Worm (Caenorhabditis elegans) whole organism, L3 larva: Measurements from ENCODE around the gene srt-47.

Experiments used
- R02D3.7 ChIP-seq: fragments of 150-350 bp; optimal IDR thresholded peaks from 2 replicates; lab custom pipeline; 2014; ENCODE audit warnings: missing biosample characterization, missing genetic modification characterization
- ZK546.5 ChIP-seq: sonication (generic microtip); optimal IDR thresholded peaks from 2 replicates; lab custom pipeline; 2017; ENCODE audit warnings: missing biosample characterization, missing genetic modification characterization
- aly-2 ChIP-seq: fragments of 150-350 bp; optimal IDR thresholded peaks from 2 replicates; lab custom pipeline; 2014; ENCODE audit warnings: missing biosample characterization, missing genetic modification characterization
- ceh-16 ChIP-seq: sonication (generic microtip); optimal IDR thresholded peaks from 2 replicates; lab custom pipeline; 2017; ENCODE audit warnings: missing biosample characterization, missing genetic modification characterization
- ceh-28 ChIP-seq: fragments of 150-350 bp; optimal IDR thresholded peaks from 2 replicates; lab custom pipeline; 2014; ENCODE audit warnings: missing biosample characterization, missing genetic modification reagents, missing genetic modification characterization
- daf-12 ChIP-seq: fragments of 150-350 bp; optimal IDR thresholded peaks from 2 replicates; lab custom pipeline; 2014; ENCODE audit warnings: missing biosample characterization, missing genetic modification reagents, missing genetic modification characterization
- egl-27 ChIP-seq: sonication (generic microtip); optimal IDR thresholded peaks from 4 replicates; lab custom pipeline; 2017; ENCODE audit warnings: missing biosample characterization, missing genetic modification reagents, missing genetic modification characterization
- egl-5 ChIP-seq: fragments of 150-350 bp; optimal IDR thresholded peaks from 2 replicates; lab custom pipeline; 2017; ENCODE audit warnings: missing biosample characterization, missing genetic modification reagents, missing genetic modification characterization, inconsistent platforms
- elt-1 ChIP-seq: fragments of 150-350 bp; optimal IDR thresholded peaks from 2 replicates; lab custom pipeline; 2014; ENCODE audit warnings: missing biosample characterization, missing genetic modification characterization
- elt-3 ChIP-seq, 3 experiments: fragments of 150-350 bp in 1 of 3; sonication (generic microtip) in 2 of 3; optimal IDR thresholded peaks; 2 replicates in 2 of 3; 4 replicates in 1 of 3; lab custom pipeline; 2014 to 2017; ENCODE audit warnings: missing biosample characterization in 3 of 3, missing genetic modification characterization in 3 of 3
- eor-1 ChIP-seq, 2 experiments: fragments of 150-350 bp; optimal IDR thresholded peaks; 2 replicates each; lab custom pipeline; 2014 to 2018; ENCODE audit warnings: missing biosample characterization in 2 of 2, missing genetic modification characterization in 2 of 2
- fkh-10 ChIP-seq: sonication (generic microtip); optimal IDR thresholded peaks from 2 replicates; lab custom pipeline; 2017; ENCODE audit warnings: missing biosample characterization, missing genetic modification reagents, missing genetic modification characterization
- fos-1 ChIP-seq: fragments of 150-350 bp; optimal IDR thresholded peaks from 2 replicates; lab custom pipeline; 2014; ENCODE audit warnings: missing biosample characterization, missing genetic modification characterization
- jun-1 ChIP-seq: fragments of 150-350 bp; optimal IDR thresholded peaks from 2 replicates; lab custom pipeline; 2014; ENCODE audit warnings: missing biosample characterization, missing genetic modification reagents, missing genetic modification characterization
- lin-39 ChIP-seq: fragments of 150-350 bp; optimal IDR thresholded peaks from 2 replicates; lab custom pipeline; 2018; ENCODE audit warnings: missing biosample characterization, missing genetic modification reagents, missing genetic modification characterization
- lsy-12 ChIP-seq: sonication (generic microtip); optimal IDR thresholded peaks from 2 replicates; lab custom pipeline; 2016; ENCODE audit warnings: mild to moderate bottlenecking, missing genetic modification characterization, missing compliant biosample characterization
- mdl-1 ChIP-seq: fragments of 150-350 bp; optimal IDR thresholded peaks from 2 replicates; lab custom pipeline; 2014; ENCODE audit warnings: missing biosample characterization, missing genetic modification characterization
- mml-1 ChIP-seq: fragments of 150-350 bp; sonication (generic microtip); optimal IDR thresholded peaks from 3 replicates; lab custom pipeline; 2014; ENCODE audit warnings: missing biosample characterization, missing genetic modification characterization
- nfya-1 ChIP-seq: sonication (generic microtip); optimal IDR thresholded peaks from 2 replicates; lab custom pipeline; 2017; ENCODE audit warnings: missing genetic modification characterization, mild to moderate bottlenecking, missing compliant biosample characterization, antibody characterized with exemption, moderate library complexity; ENCODE audit not compliant: insufficient read depth
- nhr-23 ChIP-seq: fragments of 150-350 bp; optimal IDR thresholded peaks from 2 replicates; lab custom pipeline; 2014; ENCODE audit warnings: missing biosample characterization, missing genetic modification reagents, missing genetic modification characterization
- nhr-237 ChIP-seq: fragments of 150-350 bp; optimal IDR thresholded peaks from 2 replicates; lab custom pipeline; 2014; ENCODE audit warnings: missing biosample characterization, missing genetic modification characterization
- nhr-28 ChIP-seq: fragments of 150-350 bp; optimal IDR thresholded peaks from 2 replicates; lab custom pipeline; 2014; ENCODE audit warnings: missing biosample characterization, missing genetic modification characterization
- nhr-43 ChIP-seq: sonication (generic microtip); optimal IDR thresholded peaks from 2 replicates; lab custom pipeline; 2016; ENCODE audit warnings: mild to moderate bottlenecking, missing genetic modification characterization, missing compliant biosample characterization; ENCODE audit not compliant: poor library complexity, severe bottlenecking
- nhr-67 ChIP-seq: fragments of 150-350 bp; optimal IDR thresholded peaks from 2 replicates; lab custom pipeline; 2014; ENCODE audit warnings: missing biosample characterization, missing genetic modification characterization
- nhr-76 ChIP-seq: fragments of 150-350 bp; sonication (generic microtip); optimal IDR thresholded peaks from 5 replicates; lab custom pipeline; 2014; ENCODE audit warnings: missing biosample characterization, missing genetic modification characterization
- nhr-77 ChIP-seq: fragments of 150-350 bp; optimal IDR thresholded peaks from 2 replicates; lab custom pipeline; 2014; ENCODE audit warnings: missing biosample characterization, missing genetic modification characterization
- sea-2 ChIP-seq: fragments of 150-350 bp; sonication (generic microtip); optimal IDR thresholded peaks from 4 replicates; lab custom pipeline; 2014; ENCODE audit warnings: missing biosample characterization, missing genetic modification reagents, missing genetic modification characterization
- skn-1 ChIP-seq: fragments of 150-350 bp; optimal IDR thresholded peaks from 2 replicates; lab custom pipeline; 2014; ENCODE audit warnings: missing biosample characterization, missing genetic modification characterization
- snpc-4 ChIP-seq: fragments of 150-350 bp; optimal IDR thresholded peaks from 2 replicates; lab custom pipeline; 2014; ENCODE audit warnings: missing biosample characterization, missing genetic modification characterization
- unc-62 ChIP-seq: fragments of 150-350 bp; sonication (generic microtip); optimal IDR thresholded peaks from 4 replicates; lab custom pipeline; 2014; ENCODE audit warnings: missing biosample characterization, missing genetic modification reagents, missing genetic modification characterization
- zag-1 ChIP-seq: fragments of 150-350 bp; optimal IDR thresholded peaks from 2 replicates; lab custom pipeline; 2014; ENCODE audit warnings: missing biosample characterization, missing genetic modification characterization
- ztf-11 ChIP-seq: fragments of 150-350 bp; optimal IDR thresholded peaks from 2 replicates; lab custom pipeline; 2014; ENCODE audit warnings: missing biosample characterization, missing genetic modification characterization
- ztf-4 ChIP-seq: fragments of 150-350 bp; optimal IDR thresholded peaks from 2 replicates; lab custom pipeline; 2014; ENCODE audit warnings: missing biosample characterization, missing genetic modification characterization

The srt-47 gene

ce11 chrIV:15053271-15053670 is at the start of gene srt-47:
TSS of gene srt-47 (minus strand) at chrIV:15053371.
- TF ChIP-seq sea-2 (GFP tag; lab: Kevin White, UChicago) (no peak), elt-1 (tag; lab: Kevin White, UChicago) (no peak), mml-1 (no peak)

DNA sequence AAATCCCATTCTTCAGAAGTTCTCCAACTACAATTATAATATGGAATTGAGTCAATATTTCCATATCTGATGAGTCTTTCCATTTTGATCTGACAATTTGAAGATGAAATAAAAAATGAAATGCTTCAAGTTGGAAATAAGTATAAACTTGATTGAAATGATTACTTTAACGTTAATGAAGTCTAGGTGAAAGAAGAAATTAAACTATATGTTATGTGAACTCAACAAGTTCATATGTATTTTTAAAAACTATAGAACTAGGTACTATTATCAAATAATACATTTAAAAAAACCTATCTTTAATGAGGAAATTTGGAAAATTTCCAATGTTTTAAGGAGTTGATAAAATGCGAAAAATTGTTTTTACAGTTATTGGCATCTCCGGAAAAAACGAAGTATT is 45.1 kb upstream of the srt-47 start, which contains the start of gene srt-49:
Gene srt-49, minus strand, starts transcription at position 101 of the 400 bp plus-strand sequence.
- no peak for TF ChIP-seq ceh-16 (tag; lab: Kevin White, UChicago)
- TF ChIP-seq aly-2 (tag; lab: Kevin White, UChicago), result no peak
- TF ChIP-seq ztf-11 (tag; lab: Kevin White, UChicago), result no peak
- TF ChIP-seq fkh-10 (GFP tag; lab: Kevin White, UChicago), result no peak
- no peak for TF ChIP-seq nhr-43 (tag; lab: Kevin White, UChicago)

DNA sequence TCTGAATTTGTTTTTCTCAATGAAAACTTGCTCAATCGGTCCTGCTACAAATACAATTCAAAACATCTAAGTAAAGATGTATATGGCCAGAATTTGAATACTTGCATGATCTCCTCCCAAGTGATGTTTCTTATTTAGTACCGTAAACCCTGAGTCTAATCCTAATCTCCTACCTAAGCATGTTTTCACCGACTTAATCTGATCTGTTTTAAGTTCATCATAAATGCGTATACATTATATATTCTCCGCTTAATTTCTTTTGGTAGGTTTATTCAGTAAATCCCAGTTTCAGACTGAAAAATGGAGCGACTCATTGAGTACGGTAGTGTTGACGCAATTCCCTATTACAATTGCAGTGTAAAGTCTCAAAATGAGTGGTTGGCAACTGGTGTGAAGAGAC is 21.2 kb upstream of the srt-47 start, which contains the start of gene srt-50:
Gene srt-50, plus strand, starts transcription at position 301 of the 400 bp plus-strand sequence.
- TF ChIP-seq ceh-28 (tag; lab: Kevin White, UChicago) (no peak), elt-1 (tag; lab: Kevin White, UChicago) (no peak), lsy-12 (tag; lab: Kevin White, UChicago) (no peak), mdl-1 (tag; lab: Kevin White, UChicago) (no peak), nhr-237 (no peak), nhr-23 (tag; lab: Kevin White, UChicago) (no peak), nhr-28 (tag; lab: Kevin White, UChicago) (no peak), fkh-10 (GFP tag; lab: Kevin White, UChicago) (no peak), daf-12 (tag; lab: Kevin White, UChicago) (no peak), fos-1 (no peak), ztf-11 (tag; lab: Kevin White, UChicago) (no peak), lin-39 (tag; lab: Kevin White, UChicago) (no peak), snpc-4 (tag; lab: Kevin White, UChicago) (no peak), nhr-76 (tag; lab: Kevin White, UChicago) (no peak), nfya-1 (tag; lab: Kevin White, UChicago) (no peak), mml-1 (no peak)
- TF ChIP-seq, all 47 proteins: peak for 0

ce11 chrIV:15068818-15069217 is 15.6 kb upstream of the srt-47 start, which contains the start of gene srt-48:
TSS of gene srt-48 (minus strand) at chrIV:15068918.
- TF ChIP-seq nhr-43 (tag; lab: Kevin White, UChicago) (no peak), ztf-4 (tag; lab: Kevin White, UChicago) (no peak), skn-1 (no peak), nhr-67 (no peak), nhr-77 (tag; lab: Kevin White, UChicago) (no peak), unc-62 (GFP tag; lab: Kevin White, UChicago) (no peak), nfya-1 (tag; lab: Kevin White, UChicago) (no peak), ceh-28 (tag; lab: Kevin White, UChicago) (no peak), lin-39 (tag; lab: Kevin White, UChicago) (no peak), zag-1 (tag; lab: Kevin White, UChicago) (no peak), eor-1 (tag; optimal IDR thresholded peaks at IDR 0.05; lab: Kevin White, UChicago) (no peak), egl-27 (tag; lab: Kevin White, UChicago) (no peak), elt-3 (tag; optimal IDR thresholded peaks at IDR 0.05; lab: Kevin White, UChicago) (no peak)

ce11 chrIV:15065653-15066052 is 12.5 kb upstream of the srt-47 start, which contains the start of gene Y41E3.18:
TSS of gene Y41E3.18 (minus strand) at chrIV:15065753.
- no peak for TF ChIP-seq ceh-28 (tag; lab: Kevin White, UChicago)
- no peak for TF ChIP-seq lsy-12 (tag; lab: Kevin White, UChicago)
- TF ChIP-seq R02D3.7, result no peak
- TF ChIP-seq jun-1 (tag; lab: Kevin White, UChicago), result no peak
- TF ChIP-seq nhr-67, result no peak
- TF ChIP-seq snpc-4 (tag; lab: Kevin White, UChicago), result no peak
- TF ChIP-seq egl-5 (tag; lab: Kevin White, UChicago), result no peak
- TF ChIP-seq ZK546.5 (tag; lab: Kevin White, UChicago), result no peak
- TF ChIP-seq nhr-23 (tag; lab: Kevin White, UChicago), result no peak
- TF ChIP-seq nfya-1 (tag; lab: Kevin White, UChicago), result no peak
- TF ChIP-seq, all 47 proteins: peak for 0
